Fruit fly (Drosophila melanogaster): ENCODE results near the gene CG14570.

Gene CG14570

dm6 chr3L:21741234-21741633, 11.0 kb upstream of the CG14570 start, which contains the start of gene CG14572:
CG14572 (plus strand) TSS chr3L:21741534.
- peak; percentile 37 for TF ChIP-seq kni (GFP tag; optimal IDR thresholded peaks at IDR 0.05)
- no peak for TF ChIP-seq pum (GFP tag; optimal IDR thresholded peaks at IDR 0.05)
- TF ChIP-seq CG7271 (tag; optimal IDR thresholded peaks at IDR 0.05): no peak
- 0 out of 4 replicates have a peak, but pooled peaks have one; percentile 37 for TF ChIP-seq chinmo (GFP tag; IDR thresholded peaks at IDR 0.05; ENCODE audit: partially characterized antibody)
- peak; percentile 18; the same call in 1 of the 2 replicates for TF ChIP-seq vvl (GFP tag; IDR thresholded peaks at IDR 0.05)
- TF ChIP-seq peb (GFP tag; IDR thresholded peaks at IDR 0.05): no peak

dm6 chr3L:21740209-21740608, 10.0 kb upstream of the CG14570 start, which contains the start of gene CG14566:
CG14566 (minus strand) TSS chr3L:21740309.
- no peak for TF ChIP-seq CG18599 (GFP tag; optimal IDR thresholded peaks at IDR 0.05)
- TF ChIP-seq Oaz (GFP tag; IDR thresholded peaks at IDR 0.05): no peak
- TF ChIP-seq CG6854 (GFP tag; optimal IDR thresholded peaks at IDR 0.05): no peak
- TF ChIP-seq Trl (optimal IDR thresholded peaks at IDR 0.05): no peak
- no peak for TF ChIP-seq Trl (GFP tag; optimal IDR thresholded peaks at IDR 0.05)
- TF ChIP-seq CG2875 (GFP tag; optimal IDR thresholded peaks at IDR 0.05): no peak
- no peak for TF ChIP-seq zfh2 (GFP tag; optimal IDR thresholded peaks at IDR 0.05)
- TF ChIP-seq chinmo (GFP tag; IDR thresholded peaks at IDR 0.05; ENCODE audit: partially characterized antibody): no peak
- no peak for TF ChIP-seq ftz-f1 (GFP tag; optimal IDR thresholded peaks at IDR 0.05)
- no peak for TF ChIP-seq CG15479 (GFP tag; optimal IDR thresholded peaks at IDR 0.05)
- no peak for TF ChIP-seq CG4707 (GFP tag; optimal IDR thresholded peaks at IDR 0.05)
- no peak for TF ChIP-seq CG11093 (GFP tag; IDR thresholded peaks at IDR 0.05)
- no peak for TF ChIP-seq HLH54F (GFP tag; optimal IDR thresholded peaks at IDR 0.05)
- TF ChIP-seq CG6272 (GFP tag; IDR thresholded peaks at IDR 0.05): no peak
- TF ChIP-seq lola (GFP tag; optimal IDR thresholded peaks at IDR 0.05): no peak
- TF ChIP-seq sug (tag; optimal IDR thresholded peaks at IDR 0.05): no peak
- no peak for TF ChIP-seq CG34224 (GFP tag; IDR thresholded peaks at IDR 0.05; ENCODE audit: partially characterized antibody)
- TF ChIP-seq CG9876 (GFP tag; optimal IDR thresholded peaks at IDR 0.05): no peak
- TF ChIP-seq stc (GFP tag; IDR thresholded peaks at IDR 0.05): no peak
- no peak for TF ChIP-seq Usf (GFP tag; optimal IDR thresholded peaks at IDR 0.05)

dm6 chr3L:21739017-21739730, 8.9 kb upstream of the CG14570 start:
- TF ChIP-seq Ets65A (GFP tag) (no peak), CG5180 (GFP tag; optimal IDR thresholded peaks at IDR 0.05) (no peak), gem (tag; optimal IDR thresholded peaks at IDR 0.05) (no peak), NFAT (GFP tag; IDR thresholded peaks at IDR 0.05) (peak; percentile 40; the same call in 1 of the 2 replicates), E2f1 (GFP tag; IDR thresholded peaks at IDR 0.05) (no peak), kay (GFP tag; optimal IDR thresholded peaks at IDR 0.05) (peak; percentile 44), CG31224 (GFP tag; IDR thresholded peaks at IDR 0.05) (peak; percentile 35; the same call in 1 of the 2 replicates), bigmax (GFP tag; optimal IDR thresholded peaks at IDR 0.05) (no peak), bsh (GFP tag; optimal IDR thresholded peaks at IDR 0.05) (no peak), oc (tag; optimal IDR thresholded peaks at IDR 0.05) (peak; percentile 25), kni (GFP tag; optimal IDR thresholded peaks at IDR 0.05) (no peak), CG32772 (GFP tag; IDR thresholded peaks at IDR 0.05) (0 out of 2 replicates have a peak, but pooled peaks have one; percentile 11), CG9932 (GFP tag; IDR thresholded peaks at IDR 0.05) (0 out of 2 replicates have a peak, but pooled peaks have one; percentile 11), CG18619 (GFP tag; optimal IDR thresholded peaks at IDR 0.05) (no peak), Max (GFP tag; optimal IDR thresholded peaks at IDR 0.05) (no peak), H2.0 (GFP tag; IDR thresholded peaks at IDR 0.05) (no peak), H15 (GFP tag; IDR thresholded peaks at IDR 0.05) (no peak), Bdp1 (GFP tag; optimal IDR thresholded peaks at IDR 0.05) (no peak)
